Worm (Caenorhabditis elegans): Measurements from ENCODE around the gene delm-1.
A peak's percentile ranks its signal among the peaks of the same experiment; 100 is the strongest.

delm-1 gene

DNA sequence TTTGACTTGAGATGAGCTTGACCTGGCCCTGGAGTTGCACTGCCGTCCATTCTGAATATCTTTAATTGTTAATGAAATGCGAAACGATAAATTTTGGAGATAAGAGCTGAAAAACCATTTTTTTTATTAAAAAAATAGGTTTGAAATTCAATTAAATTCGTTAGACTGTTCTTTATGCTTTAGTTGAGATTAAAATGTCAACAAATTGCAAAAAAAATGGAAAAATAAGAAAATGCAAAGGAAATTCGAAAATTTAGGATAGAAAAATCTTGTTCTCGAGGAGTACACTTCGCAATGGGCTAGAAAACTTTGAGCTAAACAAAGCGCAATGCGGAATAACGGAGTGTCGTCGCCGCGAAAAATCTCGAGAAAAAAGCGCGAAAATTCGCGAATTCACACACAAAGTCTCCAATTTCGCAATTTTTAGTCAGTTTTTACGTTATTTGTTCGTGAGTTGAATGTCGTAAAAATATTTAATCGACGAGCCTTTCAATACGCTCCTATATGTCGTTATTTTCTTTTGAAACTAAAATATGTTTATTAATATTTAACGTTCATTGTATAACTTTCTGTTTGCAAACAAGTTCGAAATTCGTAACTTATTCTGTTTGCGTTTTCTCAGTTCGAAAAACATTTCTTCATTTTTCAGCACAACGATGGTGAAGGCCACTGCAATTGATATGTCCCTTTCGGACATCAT, 11.7 kb upstream of the delm-1 start, which contains the start of the genes rpb-12 and aly-2:
Gene rpb-12 (minus strand): TSS at position 51 of the 700 bp plus-strand sequence.
Gene aly-2 (plus strand): TSS at position 650 of the 700 bp plus-strand sequence.
- no peak for TF ChIP-seq vab-7 (GFP tag; IDR thresholded peaks at IDR 0.05)
- no peak for TF ChIP-seq sdz-12 (GFP tag; optimal IDR thresholded peaks at IDR 0.05)
- TF ChIP-seq unc-62 (GFP tag; optimal IDR thresholded peaks at IDR 0.05 in 1 of 2) = peak in 1 of 2 experiments; percentile 32
- no peak for TF ChIP-seq unc-62 (tag; optimal IDR thresholded peaks at IDR 0.05)
- no peak for TF ChIP-seq daf-19 (GFP tag; conservative IDR thresholded peaks at IDR 0.05)
- TF ChIP-seq skn-1 (tag; optimal IDR thresholded peaks at IDR 0.05) = no peak
- TF ChIP-seq F26F4.8 (GFP tag; conservative IDR thresholded peaks at IDR 0.05) = no peak
- TF ChIP-seq lim-7 (GFP tag; IDR thresholded peaks at IDR 0.05) = no peak
- no peak for TF ChIP-seq ama-1 (optimal IDR thresholded peaks at IDR 0.05)
- no peak for TF ChIP-seq ces-1 (GFP tag; optimal IDR thresholded peaks at IDR 0.05)
- TF ChIP-seq nhr-102 (tag; optimal IDR thresholded peaks at IDR 0.05) = no peak
- no peak for TF ChIP-seq ceh-82 (tag; optimal IDR thresholded peaks at IDR 0.05)
- TF ChIP-seq ceh-28 (tag; optimal IDR thresholded peaks at IDR 0.05) = no peak
- TF ChIP-seq zip-11 (GFP tag; IDR thresholded peaks at IDR 0.05) = no peak
- peak; percentile 99 for TF ChIP-seq T20F7.1 (GFP tag; optimal IDR thresholded peaks at IDR 0.05)
- TF ChIP-seq Y48G9A.11 (GFP tag; IDR thresholded peaks at IDR 0.05) = peak; percentile 100
- no peak for TF ChIP-seq ceh-62 (tag; optimal IDR thresholded peaks at IDR 0.05)
- TF ChIP-seq unc-130 (GFP tag; optimal IDR thresholded peaks at IDR 0.05) = peak; percentile 48
- no peak for TF ChIP-seq mxl-2 (GFP tag; conservative IDR thresholded peaks at IDR 0.05)
- no peak for TF ChIP-seq nhr-77 (tag; optimal IDR thresholded peaks at IDR 0.05)
- no peak for TF ChIP-seq rbr-2 (tag; optimal IDR thresholded peaks at IDR 0.05)
- no peak for TF ChIP-seq nhr-48 (tag; optimal IDR thresholded peaks at IDR 0.05)
- TF ChIP-seq mdl-1 (tag; optimal IDR thresholded peaks at IDR 0.05) = peak in 1 of 2 experiments; percentile 5
- TF ChIP-seq duxl-1 (tag; optimal IDR thresholded peaks at IDR 0.05; ENCODE audit: poor library complexity) = no peak
- no peak for TF ChIP-seq F10B5.3 (tag; optimal IDR thresholded peaks at IDR 0.05)
- TF ChIP-seq mep-1 (tag; optimal IDR thresholded peaks at IDR 0.05) = no peak
- no peak for TF ChIP-seq egl-27 (tag; optimal IDR thresholded peaks at IDR 0.05)
- peak; percentile 78 for TF ChIP-seq dpl-1 (GFP tag; optimal IDR thresholded peaks at IDR 0.05)
- TF ChIP-seq fkh-10 (GFP tag; optimal IDR thresholded peaks at IDR 0.05) = no peak
- TF ChIP-seq lin-38 (GFP tag; IDR thresholded peaks at IDR 0.05) = no peak; the same call in 1 of the 2 replicates
- TF ChIP-seq pqm-1 (tag; optimal IDR thresholded peaks at IDR 0.05) = no peak
- no peak for TF ChIP-seq fos-1 (tag; optimal IDR thresholded peaks at IDR 0.05)
- TF ChIP-seq R02D3.7 (tag; optimal IDR thresholded peaks at IDR 0.05) = no peak
- no peak for TF ChIP-seq F44E2.7 (GFP tag; IDR thresholded peaks at IDR 0.05)
- no peak for TF ChIP-seq dmd-6 (GFP tag; IDR thresholded peaks at IDR 0.05)
- TF ChIP-seq dmd-8 (GFP tag; IDR thresholded peaks at IDR 0.05) = no peak
- no peak for TF ChIP-seq madf-9 (GFP tag; conservative IDR thresholded peaks at IDR 0.05)
- TF ChIP-seq snpc-1.2 (GFP tag; IDR thresholded peaks at IDR 0.05) = peak; percentile 20; the same call in 1 of the 2 replicates
- TF ChIP-seq ceh-20 (GFP tag; IDR thresholded peaks at IDR 0.05) = no peak
- TF ChIP-seq lin-13 (GFP tag; optimal IDR thresholded peaks at IDR 0.05) = peak; percentile 39
- TF ChIP-seq gei-8 (GFP tag; optimal IDR thresholded peaks at IDR 0.05) = no peak
- peak; percentile 46 for TF ChIP-seq F49E8.2 (tag; optimal IDR thresholded peaks at IDR 0.05; ENCODE audit: borderline replicate concordance)
- TF ChIP-seq tra-1 (GFP tag; IDR thresholded peaks at IDR 0.05) = no peak
- TF ChIP-seq Y75B8A.6 (GFP tag; IDR thresholded peaks at IDR 0.05) = no peak
- TF ChIP-seq arid-1 (GFP tag; conservative IDR thresholded peaks at IDR 0.05) = no peak
- no peak for TF ChIP-seq egl-43 (GFP tag; IDR thresholded peaks at IDR 0.05)
- no peak for TF ChIP-seq tag-97 (GFP tag; IDR thresholded peaks at IDR 0.05)
- TF ChIP-seq nhr-11 (tag; optimal IDR thresholded peaks at IDR 0.05) = peak; percentile 36

Data from whole organism, L4 larva.